Fruit fly (Drosophila melanogaster) whole organism, adult: Measurements from ENCODE around the gene Mrp5.

Source experiments
- CG11617 ChIP-seq: fragments of 200-800 bp; sonication (Bioruptor generic); optimal IDR thresholded peaks from 2 replicates; lab custom pipeline; 2017; ENCODE audit warnings: mild to moderate bottlenecking, missing biosample characterization, missing genetic modification reagents, missing genetic modification characterization
- CG12768 ChIP-seq: fragments of 200-800 bp; sonication (Bioruptor generic); optimal IDR thresholded peaks from 2 replicates; lab custom pipeline; 2017; ENCODE audit warnings: missing biosample characterization, missing genetic modification characterization, mild to moderate bottlenecking, moderate library complexity, missing genetic modification reagents
- CG14711 ChIP-seq: fragments of 200-800 bp; sonication (Bioruptor generic); optimal IDR thresholded peaks from 2 replicates; lab custom pipeline; 2018; ENCODE audit warnings: missing biosample characterization, mild to moderate bottlenecking, missing genetic modification characterization, moderate library complexity
- CG1620 ChIP-seq: fragments of 200-800 bp; sonication (Bioruptor generic); optimal IDR thresholded peaks from 2 replicates; lab custom pipeline; 2016; ENCODE audit warnings: missing biosample characterization, missing genetic modification characterization
- CG33017 ChIP-seq: fragments of 200-800 bp; sonication (Bioruptor generic); optimal IDR thresholded peaks from 2 replicates; lab custom pipeline; 2018; ENCODE audit warnings: missing biosample characterization, mild to moderate bottlenecking, missing genetic modification characterization, moderate library complexity
- CG5204 ChIP-seq: fragments of 200-800 bp; sonication (Bioruptor generic); optimal IDR thresholded peaks from 2 replicates; lab custom pipeline; 2016; ENCODE audit warnings: missing biosample characterization, missing genetic modification characterization
- CG7045 ChIP-seq: fragments of 200-800 bp; sonication (Bioruptor generic); optimal IDR thresholded peaks from 2 replicates; lab custom pipeline; 2017; ENCODE audit warnings: missing biosample characterization, mild to moderate bottlenecking, missing genetic modification characterization
- CG7101 ChIP-seq: fragments of 200-800 bp; sonication (Bioruptor generic); optimal IDR thresholded peaks from 2 replicates; lab custom pipeline; 2018; ENCODE audit warnings: missing biosample characterization, mild to moderate bottlenecking, missing genetic modification characterization, moderate library complexity
- Clk ChIP-seq: fragments of 200-800 bp; sonication (Bioruptor generic); optimal IDR thresholded peaks from 2 replicates; lab custom pipeline; 2017; ENCODE audit warnings: missing biosample characterization, missing genetic modification characterization
- Crg-1 ChIP-seq: fragments of 200-800 bp; sonication (Bioruptor generic); optimal IDR thresholded peaks from 2 replicates; lab custom pipeline; 2016; ENCODE audit warnings: missing biosample characterization, missing genetic modification characterization
- Hr96 ChIP-seq: fragments of 200-800 bp; sonication (Bioruptor generic); optimal IDR thresholded peaks from 2 replicates; lab custom pipeline; 2016; ENCODE audit warnings: missing biosample characterization, missing genetic modification characterization
- Mnt ChIP-seq: fragments of 200-800 bp; sonication (Bioruptor generic); optimal IDR thresholded peaks from 2 replicates; lab custom pipeline; 2016; ENCODE audit warnings: missing biosample characterization, mild to moderate bottlenecking, missing genetic modification characterization
- bab1 ChIP-seq: fragments of 200-800 bp; sonication (Bioruptor generic); optimal IDR thresholded peaks from 3 replicates; lab custom pipeline; 2019; ENCODE audit warnings: missing biosample characterization, mild to moderate bottlenecking, missing genetic modification characterization, moderate library complexity
- cic ChIP-seq: fragments of 200-800 bp; sonication (Bioruptor generic); optimal IDR thresholded peaks from 2 replicates; lab custom pipeline; 2017; ENCODE audit warnings: missing biosample characterization, mild to moderate bottlenecking, missing genetic modification characterization, moderate library complexity
- cnc ChIP-seq, 2 experiments: fragments of >200 bp; optimal IDR thresholded peaks; 2 replicates each; lab custom pipeline; 2017
- kay ChIP-seq: fragments of 200-800 bp; sonication (Bioruptor generic); peaks from one replicate; lab custom pipeline; 2016; ENCODE audit warnings: missing biosample characterization, missing genetic modification characterization, borderline replicate concordance
- ovo ChIP-seq: fragments of 200-800 bp; sonication (Bioruptor generic); optimal IDR thresholded peaks from 2 replicates; lab custom pipeline; 2016; ENCODE audit warnings: missing biosample characterization, missing genetic modification characterization
- pad ChIP-seq: fragments of 200-800 bp; sonication (Bioruptor generic); optimal IDR thresholded peaks from 3 replicates; lab custom pipeline; 2017; ENCODE audit warnings: missing biosample characterization, missing genetic modification characterization, mild to moderate bottlenecking, moderate library complexity, missing genetic modification reagents
- tj ChIP-seq: fragments of 200-800 bp; sonication (Bioruptor generic); optimal IDR thresholded peaks from 3 replicates; lab custom pipeline; 2017; ENCODE audit warnings: missing biosample characterization, mild to moderate bottlenecking, missing genetic modification characterization, moderate library complexity
- toe ChIP-seq: fragments of 200-800 bp; sonication (Bioruptor generic); optimal IDR thresholded peaks from 2 replicates; lab custom pipeline; 2016; ENCODE audit warnings: missing biosample characterization, missing genetic modification characterization

Gene Mrp5

dm6 chr3R:19843888-19844287, 31.6 kb downstream of the Mrp5 start:
- no peak for TF ChIP-seq CG33017 (tag; lab: Kevin White, UChicago)
- no peak for TF ChIP-seq ovo
- no peak for TF ChIP-seq bab1 (GFP tag; lab: Kevin White, UChicago)
- TF ChIP-seq kay = no peak
- no peak for TF ChIP-seq Crg-1
- TF ChIP-seq Clk (GFP tag; lab: Kevin White, UChicago) = no peak
- no peak for TF ChIP-seq CG12768 (GFP tag; lab: Kevin White, UChicago)
- TF ChIP-seq CG7101 (tag; lab: Kevin White, UChicago) = no peak
- TF ChIP-seq toe (GFP tag; lab: Kevin White, UChicago) = no peak
- TF ChIP-seq Hr96 (GFP tag; lab: Kevin White, UChicago) = no peak
- TF ChIP-seq CG1620 (GFP tag; lab: Kevin White, UChicago) = no peak
- TF ChIP-seq CG5204 (GFP tag; lab: Kevin White, UChicago) = no peak
- TF ChIP-seq pad (GFP tag; lab: Kevin White, UChicago) = no peak
- TF ChIP-seq tj (GFP tag; lab: Kevin White, UChicago) = no peak
- no peak for TF ChIP-seq cnc (optimal IDR thresholded peaks at IDR 0.05; lab: Kevin White, UChicago)

- TF ChIP-seq CG7045 (GFP tag; lab: Kevin White, UChicago) = no peak
- no peak for TF ChIP-seq CG33017 (tag; lab: Kevin White, UChicago)
- no peak for TF ChIP-seq cnc (optimal IDR thresholded peaks at IDR 0.05; lab: Kevin White, UChicago)
- TF ChIP-seq CG7101 (tag; lab: Kevin White, UChicago) = no peak
Observed at dm6 chr3R:19840545-19840944, 34.9 kb downstream of the Mrp5 start, which contains the start of gene CG31459. Gene CG31459, plus strand, starts transcription at chr3R:19840845.

dm6 chr3R:19838925-19839601, 36.4 kb downstream of the Mrp5 start:
- TF ChIP-seq CG7045 (GFP tag; lab: Kevin White, UChicago) (no peak), pad (GFP tag; lab: Kevin White, UChicago) (no peak), Crg-1 (no peak), Hr96 (GFP tag; lab: Kevin White, UChicago) (no peak), kay (no peak), CG5204 (GFP tag; lab: Kevin White, UChicago) (no peak)

dm6 chr3R:19836687-19837086, 38.8 kb downstream of the Mrp5 start, which contains the start of gene bnl:
Gene bnl, minus strand, starts transcription at chr3R:19836817.
- TF ChIP-seq tj (GFP tag; lab: Kevin White, UChicago) (peak; percentile 31), cnc (optimal IDR thresholded peaks at IDR 0.05; lab: Kevin White, UChicago) (no peak), Clk (GFP tag; lab: Kevin White, UChicago) (no peak), CG14711 (no peak), bab1 (GFP tag; lab: Kevin White, UChicago) (peak; percentile 54), CG11617 (no peak), kay (no peak), CG12768 (GFP tag; lab: Kevin White, UChicago) (peak; percentile 36), ovo (no peak), toe (GFP tag; lab: Kevin White, UChicago) (no peak), Crg-1 (no peak), pad (GFP tag; lab: Kevin White, UChicago) (peak; percentile 6), CG33017 (tag; lab: Kevin White, UChicago) (peak; percentile 29), Hr96 (GFP tag; lab: Kevin White, UChicago) (no peak), CG1620 (GFP tag; lab: Kevin White, UChicago) (no peak), CG7101 (tag; lab: Kevin White, UChicago) (peak; percentile 16), cic (GFP tag; lab: Kevin White, UChicago) (peak; percentile 32), CG7045 (GFP tag; lab: Kevin White, UChicago) (no peak), Mnt (GFP tag; lab: Kevin White, UChicago) (peak; percentile 62), CG5204 (GFP tag; lab: Kevin White, UChicago) (no peak)

dm6 chr3R:19834982-19835381, 40.5 kb downstream of the Mrp5 start:
- no peak for TF ChIP-seq Hr96 (GFP tag; lab: Kevin White, UChicago)
- TF ChIP-seq pad (GFP tag; lab: Kevin White, UChicago) = no peak
- TF ChIP-seq bab1 (GFP tag; lab: Kevin White, UChicago) = no peak
- TF ChIP-seq toe (GFP tag; lab: Kevin White, UChicago) = no peak

dm6 chr3R:19833963-19834362, 41.5 kb downstream of the Mrp5 start:
- TF ChIP-seq kay (no peak), tj (GFP tag; lab: Kevin White, UChicago) (no peak), pad (GFP tag; lab: Kevin White, UChicago) (no peak), cnc (optimal IDR thresholded peaks at IDR 0.05; lab: Kevin White, UChicago) (no peak), CG5204 (GFP tag; lab: Kevin White, UChicago) (no peak), CG14711 (no peak), CG33017 (tag; lab: Kevin White, UChicago) (no peak), Mnt (GFP tag; lab: Kevin White, UChicago) (no peak), bab1 (GFP tag; lab: Kevin White, UChicago) (no peak), CG7101 (tag; lab: Kevin White, UChicago) (no peak), Clk (GFP tag; lab: Kevin White, UChicago) (no peak), cic (GFP tag; lab: Kevin White, UChicago) (no peak), CG11617 (no peak), CG12768 (GFP tag; lab: Kevin White, UChicago) (no peak), toe (GFP tag; lab: Kevin White, UChicago) (no peak), CG1620 (GFP tag; lab: Kevin White, UChicago) (no peak), Hr96 (GFP tag; lab: Kevin White, UChicago) (no peak), ovo (no peak), CG7045 (GFP tag; lab: Kevin White, UChicago) (no peak)
